Fruit fly (Drosophila melanogaster): Measurements from ENCODE around the gene ICA69.

ICA69 gene

DNA sequence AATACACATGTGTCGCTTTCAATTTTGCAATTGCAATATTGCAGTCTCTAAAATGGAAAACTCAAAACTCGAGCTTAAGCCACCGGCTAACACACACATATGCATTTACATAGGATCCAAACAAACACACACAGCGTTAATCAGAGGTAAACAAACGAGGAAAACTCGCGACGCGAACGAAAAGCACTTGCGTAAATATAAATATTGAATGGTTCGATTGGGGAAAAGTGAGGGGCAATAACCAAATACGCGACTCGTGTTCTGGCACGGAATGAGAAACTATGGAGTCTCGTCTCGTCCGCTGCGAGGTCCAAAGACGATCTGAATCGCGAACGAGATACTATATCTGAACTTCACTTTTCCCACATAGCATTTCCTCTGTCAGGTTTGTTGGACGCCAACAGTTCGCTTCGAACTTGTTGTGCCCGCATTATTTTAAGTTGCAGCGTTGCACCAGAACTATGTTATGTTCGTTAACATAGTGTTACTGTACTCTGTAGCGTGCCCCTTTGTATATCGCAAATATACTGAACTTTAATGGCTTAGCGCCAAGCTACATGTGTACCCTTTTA, 321 bp upstream of the ICA69 start, which contains the start of gene ko (continued):
- TF ChIP-seq CG6254 (GFP tag; optimal IDR thresholded peaks at IDR 0.05), result peak; percentile 59
- TF ChIP-seq CG1792 (GFP tag; optimal IDR thresholded peaks at IDR 0.05), result no peak
- TF ChIP-seq croc (GFP tag; conservative IDR thresholded peaks at IDR 0.05), result no peak
- TF ChIP-seq CG18476 (GFP tag; optimal IDR thresholded peaks at IDR 0.05), result no peak
- peak; percentile 4 for TF ChIP-seq emc (GFP tag; optimal IDR thresholded peaks at IDR 0.05)
- TF ChIP-seq psq (GFP tag; optimal IDR thresholded peaks at IDR 0.05), result no peak
- TF ChIP-seq bigmax (GFP tag; optimal IDR thresholded peaks at IDR 0.05), result no peak
- peak; percentile 55 for TF ChIP-seq cg (GFP tag; optimal IDR thresholded peaks at IDR 0.05)
- TF ChIP-seq chif (GFP tag; optimal IDR thresholded peaks at IDR 0.05), result no peak
- no peak for TF ChIP-seq CG7271 (tag; optimal IDR thresholded peaks at IDR 0.05)
- no peak for TF ChIP-seq zf30C (GFP tag; optimal IDR thresholded peaks at IDR 0.05)
- no peak for TF ChIP-seq Hey (tag; optimal IDR thresholded peaks at IDR 0.05)
- peak; percentile 23 for TF ChIP-seq CG7556 (GFP tag; optimal IDR thresholded peaks at IDR 0.05)
- TF ChIP-seq gem (tag; optimal IDR thresholded peaks at IDR 0.05), result no peak
- peak; percentile 83 for TF ChIP-seq wek (GFP tag; optimal IDR thresholded peaks at IDR 0.05)
- no peak for TF ChIP-seq esg (GFP tag; conservative IDR thresholded peaks at IDR 0.05)
- TF ChIP-seq tin (GFP tag; optimal IDR thresholded peaks at IDR 0.05), result no peak
- peak; percentile 21 for TF ChIP-seq CG18262 (tag; optimal IDR thresholded peaks at IDR 0.05)
- TF ChIP-seq Lim3 (GFP tag; IDR thresholded peaks at IDR 0.05), result no peak
- no peak for TF ChIP-seq CG1602 (GFP tag; optimal IDR thresholded peaks at IDR 0.05)
- no peak for TF ChIP-seq Hr3 (GFP tag; optimal IDR thresholded peaks at IDR 0.05)
- peak; percentile 42 for TF ChIP-seq Nf-YB (GFP tag; optimal IDR thresholded peaks at IDR 0.05)
- peak; percentile 13 for TF ChIP-seq jumu (GFP tag; optimal IDR thresholded peaks at IDR 0.05)
- no peak for TF ChIP-seq Oli (tag; optimal IDR thresholded peaks at IDR 0.05)
- TF ChIP-seq CG6854 (GFP tag; optimal IDR thresholded peaks at IDR 0.05), result no peak
- TF ChIP-seq ind (GFP tag; optimal IDR thresholded peaks at IDR 0.05), result no peak
- TF ChIP-seq lbe (GFP tag; optimal IDR thresholded peaks at IDR 0.05), result no peak
- no peak for TF ChIP-seq Xbp1 (GFP tag; optimal IDR thresholded peaks at IDR 0.05)
- TF ChIP-seq CG10274 (GFP tag; optimal IDR thresholded peaks at IDR 0.05), result no peak
- peak; percentile 64 for TF ChIP-seq CG1529 (GFP tag; optimal IDR thresholded peaks at IDR 0.05)
- no peak for TF ChIP-seq CG4360 (GFP tag; IDR thresholded peaks at IDR 0.05)
- TF ChIP-seq hb (GFP tag; IDR thresholded peaks at IDR 0.05; ENCODE audit: partially characterized antibody), result no peak
- TF ChIP-seq D19B (GFP tag; optimal IDR thresholded peaks at IDR 0.05), result no peak
- no peak for TF ChIP-seq Camta (GFP tag; optimal IDR thresholded peaks at IDR 0.05)
- no peak for TF ChIP-seq Bgb (GFP tag; IDR thresholded peaks at IDR 0.05; ENCODE audit: partially characterized antibody)
- no peak for TF ChIP-seq C15 (GFP tag; IDR thresholded peaks at IDR 0.05)
- no peak for TF ChIP-seq BEAF-32 (GFP tag; optimal IDR thresholded peaks at IDR 0.05)
- peak; percentile 76 for TF ChIP-seq Med (GFP tag)
- peak; percentile 27 for TF ChIP-seq CG17385 (GFP tag; optimal IDR thresholded peaks at IDR 0.05)
- no peak for TF ChIP-seq CG4730 (GFP tag; IDR thresholded peaks at IDR 0.05)
- TF ChIP-seq da (GFP tag; optimal IDR thresholded peaks at IDR 0.05), result no peak
- peak; percentile 28; the same call in 1 of the 4 replicates for TF ChIP-seq chinmo (GFP tag; IDR thresholded peaks at IDR 0.05; ENCODE audit: partially characterized antibody)
- no peak for TF ChIP-seq Rx (GFP tag; IDR thresholded peaks at IDR 0.05)
- TF ChIP-seq slbo (GFP tag; IDR thresholded peaks at IDR 0.05), result no peak
- no peak for TF ChIP-seq Doc2 (GFP tag; IDR thresholded peaks at IDR 0.05)
- TF ChIP-seq sug (tag; optimal IDR thresholded peaks at IDR 0.05), result no peak
- TF ChIP-seq wor (GFP tag; IDR thresholded peaks at IDR 0.05), result no peak
- no peak for TF ChIP-seq Dek (tag; optimal IDR thresholded peaks at IDR 0.05)
- TF ChIP-seq insv (GFP tag; optimal IDR thresholded peaks at IDR 0.05), result no peak
- TF ChIP-seq Lhr (GFP tag; optimal IDR thresholded peaks at IDR 0.05), result no peak
- TF ChIP-seq hth (optimal IDR thresholded peaks at IDR 0.05), result no peak

Measured in whole organism, embryonic.